Fruit fly (Drosophila melanogaster) whole organism, prepupa: ENCODE measurements around the gene CG10337.
A peak's percentile ranks its signal among the peaks of the same experiment; 100 is the strongest.

Experiments
- Blimp-1 ChIP-seq: fragments of 200-800 bp; sonication (Bioruptor generic); optimal IDR thresholded peaks from 3 replicates; lab custom pipeline; 2017; ENCODE audit warnings: missing biosample characterization, missing genetic modification characterization, mild to moderate bottlenecking, moderate library complexity, missing genetic modification reagents
- CG10631 ChIP-seq: fragments of 200-800 bp; sonication (Bioruptor generic); optimal IDR thresholded peaks from 2 replicates; lab custom pipeline; 2016; ENCODE audit warnings: missing biosample characterization, missing genetic modification characterization
- CG10669 ChIP-seq: fragments of 200-800 bp; sonication (Bioruptor generic); optimal IDR thresholded peaks from 3 replicates; lab custom pipeline; 2018; ENCODE audit warnings: missing biosample characterization, mild to moderate bottlenecking, missing genetic modification characterization, moderate library complexity
- CG11294 ChIP-seq: fragments of 200-800 bp; sonication (Bioruptor generic); IDR thresholded peaks from 2 replicates; pipeline ENCODE4 v1.3.6; 2022; ENCODE audit warnings: missing biosample characterization, missing genetic modification characterization
- CG11762 ChIP-seq: fragments of 200-800 bp; sonication (Bioruptor generic); optimal IDR thresholded peaks from 3 replicates; lab custom pipeline; 2016; ENCODE audit warnings: missing biosample characterization, missing genetic modification characterization; ENCODE audit not compliant: insufficient read depth
- CG11902 ChIP-seq: fragments of 200-800 bp; sonication (Bioruptor generic); optimal IDR thresholded peaks from 3 replicates; lab custom pipeline; 2016; ENCODE audit warnings: missing biosample characterization, missing genetic modification characterization
- CG15336 ChIP-seq: fragments of 200-800 bp; sonication (Bioruptor generic); IDR thresholded peaks from 2 replicates; pipeline ENCODE4 v1.3.6; 2022; ENCODE audit warnings: missing biosample characterization, missing genetic modification characterization
- CG1621 ChIP-seq: fragments of 200-800 bp; sonication (Bioruptor generic); optimal IDR thresholded peaks from 3 replicates; lab custom pipeline; 2018; ENCODE audit warnings: missing biosample characterization, mild to moderate bottlenecking, missing genetic modification characterization
- CG16779 ChIP-seq: fragments of 200-800 bp; sonication (Bioruptor generic); optimal IDR thresholded peaks from 3 replicates; lab custom pipeline; 2017; ENCODE audit warnings: missing biosample characterization, mild to moderate bottlenecking, missing genetic modification characterization
- CG3032 ChIP-seq: fragments of 200-800 bp; optimal IDR thresholded peaks from 2 replicates; lab custom pipeline; 2019; ENCODE audit warnings: missing biosample characterization, mild to moderate bottlenecking, missing genetic modification characterization, moderate library complexity
- CG31627 ChIP-seq: fragments of 200-800 bp; sonication (Bioruptor generic); optimal IDR thresholded peaks from 3 replicates; lab custom pipeline; 2016; ENCODE audit warnings: missing biosample characterization, missing genetic modification characterization
- CG32006 ChIP-seq: fragments of 200-800 bp; sonication (Bioruptor generic); optimal IDR thresholded peaks from 3 replicates; lab custom pipeline; 2017; ENCODE audit warnings: missing biosample characterization, mild to moderate bottlenecking, missing genetic modification characterization
- CG34406 ChIP-seq: fragments of 200-800 bp; sonication (Bioruptor generic); optimal IDR thresholded peaks from 3 replicates; lab custom pipeline; 2016; ENCODE audit warnings: missing biosample characterization, missing genetic modification characterization
- CG6163 ChIP-seq: fragments of 200-800 bp; sonication (Bioruptor generic); IDR thresholded peaks from 3 replicates; pipeline ENCODE4 v1.3.6; 2022; ENCODE audit warnings: missing biosample characterization, missing genetic modification characterization
- CG6276 ChIP-seq: fragments of 200-800 bp; sonication (Bioruptor generic); optimal IDR thresholded peaks from 2 replicates; lab custom pipeline; 2017; ENCODE audit warnings: missing biosample characterization, mild to moderate bottlenecking, missing genetic modification characterization
- CG6792 ChIP-seq: fragments of 200-800 bp; sonication (Bioruptor generic); optimal IDR thresholded peaks from 3 replicates; lab custom pipeline; 2016; ENCODE audit warnings: missing biosample characterization, missing genetic modification characterization
- CG6808 ChIP-seq: fragments of 200-800 bp; sonication (Bioruptor generic); optimal IDR thresholded peaks from 3 replicates; lab custom pipeline; 2017; ENCODE audit warnings: missing biosample characterization, missing genetic modification characterization, mild to moderate bottlenecking, moderate library complexity, missing genetic modification reagents
- CG6854 ChIP-seq: fragments of 200-800 bp; sonication (Bioruptor generic); optimal IDR thresholded peaks from 2 replicates; lab custom pipeline; 2017; ENCODE audit warnings: missing biosample characterization, mild to moderate bottlenecking, missing genetic modification characterization
- CG7368 ChIP-seq: fragments of 200-800 bp; sonication (Bioruptor generic); optimal IDR thresholded peaks from 3 replicates; lab custom pipeline; 2016; ENCODE audit warnings: missing biosample characterization, missing genetic modification characterization
- CG8319 ChIP-seq: fragments of 200-800 bp; sonication (Bioruptor generic); optimal IDR thresholded peaks from 3 replicates; lab custom pipeline; 2016; ENCODE audit warnings: missing biosample characterization, missing genetic modification characterization
- Eip75B ChIP-seq: fragments of 200-800 bp; sonication (Bioruptor generic); optimal IDR thresholded peaks from 3 replicates; lab custom pipeline; 2016; ENCODE audit warnings: missing biosample characterization, missing genetic modification characterization
- Eip78C ChIP-seq: fragments of 200-800 bp; sonication (Bioruptor generic); peaks from one replicate; lab custom pipeline; 2016; ENCODE audit warnings: missing biosample characterization, missing genetic modification characterization
- Eip93F ChIP-seq: fragments of 200-800 bp; sonication (Bioruptor generic); optimal IDR thresholded peaks from 2 replicates; lab custom pipeline; 2016; ENCODE audit warnings: missing biosample characterization, mild to moderate bottlenecking, missing genetic modification characterization
- Ets21C ChIP-seq: fragments of 200-800 bp; sonication (Bioruptor generic); optimal IDR thresholded peaks from 3 replicates; lab custom pipeline; 2016; ENCODE audit warnings: missing biosample characterization, missing genetic modification characterization
- Ets96B ChIP-seq: fragments of 200-800 bp; optimal IDR thresholded peaks from 2 replicates; lab custom pipeline; 2019; ENCODE audit warnings: missing biosample characterization, mild to moderate bottlenecking, missing genetic modification characterization, moderate library complexity
- Gug ChIP-seq: fragments of 200-800 bp; sonication (Bioruptor generic); IDR thresholded peaks from 2 replicates; pipeline ENCODE4 v1.3.6; 2022; ENCODE audit warnings: missing biosample characterization, missing genetic modification characterization
- Hr38 ChIP-seq: sonication (Bioruptor generic); optimal IDR thresholded peaks from 2 replicates; lab custom pipeline; 2016; ENCODE audit warnings: missing biosample characterization, missing genetic modification characterization
- Hr39 ChIP-seq: fragments of 200-800 bp; sonication (Bioruptor generic); optimal IDR thresholded peaks from 2 replicates; lab custom pipeline; 2016; ENCODE audit warnings: missing biosample characterization, missing genetic modification characterization
- Hr4 ChIP-seq: fragments of 200-800 bp; sonication (Bioruptor generic); optimal IDR thresholded peaks from 3 replicates; lab custom pipeline; 2016; ENCODE audit warnings: missing biosample characterization, missing genetic modification characterization
- Met ChIP-seq: fragments of 200-800 bp; sonication (Bioruptor generic); optimal IDR thresholded peaks from 3 replicates; lab custom pipeline; 2016; ENCODE audit warnings: missing biosample characterization, missing genetic modification characterization
- Smox ChIP-seq: fragments of 200-800 bp; sonication (Bioruptor generic); optimal IDR thresholded peaks from 3 replicates; lab custom pipeline; 2016; ENCODE audit warnings: missing biosample characterization, missing genetic modification characterization
- Sox102F ChIP-seq: fragments of 200-800 bp; sonication (Bioruptor generic); optimal IDR thresholded peaks from 2 replicates; lab custom pipeline; 2016; ENCODE audit warnings: missing biosample characterization, mild to moderate bottlenecking, missing genetic modification characterization
- Sox14 ChIP-seq: fragments of 200-800 bp; sonication (Bioruptor generic); optimal IDR thresholded peaks from 3 replicates; lab custom pipeline; 2016; ENCODE audit warnings: missing biosample characterization, missing genetic modification characterization
- achi ChIP-seq: fragments of 200-800 bp; sonication (Bioruptor generic); optimal IDR thresholded peaks from 3 replicates; lab custom pipeline; 2016; ENCODE audit warnings: missing biosample characterization, missing genetic modification characterization
- acj6 ChIP-seq: fragments of 200-800 bp; sonication (Bioruptor generic); optimal IDR thresholded peaks from 3 replicates; lab custom pipeline; 2016; ENCODE audit warnings: missing biosample characterization, missing genetic modification characterization
- cyc ChIP-seq: fragments of 200-800 bp; sonication (Bioruptor generic); optimal IDR thresholded peaks from 3 replicates; lab custom pipeline; 2016; ENCODE audit warnings: missing biosample characterization, missing genetic modification characterization
- dac ChIP-seq: fragments of 200-800 bp; sonication (Bioruptor generic); optimal IDR thresholded peaks from 2 replicates; lab custom pipeline; 2017; ENCODE audit warnings: missing biosample characterization, mild to moderate bottlenecking, missing genetic modification characterization
- dsx ChIP-seq: fragments of 200-800 bp; optimal IDR thresholded peaks from 3 replicates; lab custom pipeline; 2019; ENCODE audit warnings: missing biosample characterization, mild to moderate bottlenecking, missing genetic modification characterization, moderate library complexity; ENCODE audit not compliant: poor library complexity, severe bottlenecking
- eg ChIP-seq: fragments of 200-800 bp; sonication (Bioruptor generic); IDR thresholded peaks from 3 replicates; pipeline ENCODE4 v1.3.6; 2022; ENCODE audit warnings: missing biosample characterization, missing genetic modification characterization
- esn ChIP-seq: fragments of 200-800 bp; sonication (Bioruptor generic); optimal IDR thresholded peaks from 2 replicates; lab custom pipeline; 2016; ENCODE audit warnings: missing biosample characterization, mild to moderate bottlenecking, missing genetic modification characterization, moderate library complexity
- fd59A ChIP-seq: fragments of 200-800 bp; sonication (Bioruptor generic); optimal IDR thresholded peaks from 2 replicates; lab custom pipeline; 2017; ENCODE audit warnings: missing biosample characterization, mild to moderate bottlenecking, missing genetic modification characterization, missing genetic modification reagents
- fkh ChIP-seq: fragments of 200-800 bp; sonication (Bioruptor generic); optimal IDR thresholded peaks from 3 replicates; lab custom pipeline; 2017; ENCODE audit warnings: missing biosample characterization, mild to moderate bottlenecking, missing genetic modification characterization, moderate library complexity
- lz ChIP-seq: fragments of 200-800 bp; sonication (Bioruptor generic); optimal IDR thresholded peaks from 3 replicates; lab custom pipeline; 2016; ENCODE audit warnings: missing biosample characterization, missing genetic modification characterization
- pdm3 ChIP-seq: fragments of 200-800 bp; sonication (Bioruptor generic); optimal IDR thresholded peaks from 3 replicates; lab custom pipeline; 2016; ENCODE audit warnings: missing biosample characterization, missing genetic modification characterization
- salr ChIP-seq, 2 experiments: fragments of 200-800 bp; sonication (Bioruptor generic); optimal IDR thresholded peaks; 3 replicates each; lab custom pipeline; 2016 to 2018; ENCODE audit warnings: missing biosample characterization in 2 of 2, missing genetic modification characterization in 2 of 2, mild to moderate bottlenecking in 1 of 2
- spab ChIP-seq: fragments of 200-800 bp; sonication (Bioruptor generic); optimal IDR thresholded peaks from 2 replicates; lab custom pipeline; 2017; ENCODE audit warnings: missing biosample characterization, mild to moderate bottlenecking, missing genetic modification characterization, missing genetic modification reagents
- svp ChIP-seq: fragments of 200-800 bp; sonication (Bioruptor generic); peaks from one replicate; lab custom pipeline; 2016; ENCODE audit warnings: missing biosample characterization, missing genetic modification characterization
- vri ChIP-seq: fragments of 200-800 bp; sonication (Bioruptor generic); optimal IDR thresholded peaks from 3 replicates; lab custom pipeline; 2016; ENCODE audit warnings: missing biosample characterization, mild to moderate bottlenecking, missing genetic modification characterization

The CG10337 gene

dm6 chr2L:19574959-19575625 lies 28.3 kb upstream of the CG10337 start:
- TF ChIP-seq eg (GFP tag; lab: Robert Waterston, UW): peak; percentile 27; the same call in 1 of the 3 replicates
- no peak for TF ChIP-seq CG8319 (GFP tag; lab: Kevin White, UChicago)
- TF ChIP-seq Hr38 (GFP tag; lab: Kevin White, UChicago): no peak
- no peak for TF ChIP-seq achi
- no peak for TF ChIP-seq Smox (GFP tag; lab: Kevin White, UChicago)
- TF ChIP-seq fkh (GFP tag; lab: Kevin White, UChicago): peak; percentile 88
- no peak for TF ChIP-seq CG7368 (GFP tag; lab: Kevin White, UChicago)

dm6 chr2L:19574364-19574763 lies 27.6 kb upstream of the CG10337 start:
- peak; percentile 73 for TF ChIP-seq dsx
- peak; percentile 69 for TF ChIP-seq CG6276 (GFP tag; lab: Kevin White, UChicago)
- no peak for TF ChIP-seq CG1621 (tag; lab: Kevin White, UChicago)
- no peak for TF ChIP-seq CG6854 (GFP tag; lab: Kevin White, UChicago)
- TF ChIP-seq CG10631: peak; percentile 59
- TF ChIP-seq CG15336: peak; percentile 42; the same call in 1 of the 2 replicates
- peak; percentile 68 for TF ChIP-seq Ets96B
- peak; percentile 25 for TF ChIP-seq spab
- TF ChIP-seq salr (GFP tag; optimal IDR thresholded peaks at IDR 0.05; lab: Kevin White, UChicago): peak; percentile 30 to 33
- TF ChIP-seq CG11294 (GFP tag; lab: Robert Waterston, UW): no peak
- peak; percentile 35 for TF ChIP-seq fd59A (GFP tag; lab: Kevin White, UChicago)
- TF ChIP-seq achi: peak; percentile 31
- peak; percentile 30 for TF ChIP-seq esn (GFP tag; lab: Kevin White, UChicago)
- peak; percentile 39 for TF ChIP-seq Sox14 (GFP tag; lab: Kevin White, UChicago)
- TF ChIP-seq CG16779: peak; percentile 3
- peak; percentile 59 for TF ChIP-seq Met (GFP tag; lab: Kevin White, UChicago)
- TF ChIP-seq svp: peak; percentile 79
- peak; percentile 26 for TF ChIP-seq CG34406
- peak; percentile 31 for TF ChIP-seq cyc (GFP tag; lab: Kevin White, UChicago)
- TF ChIP-seq Gug (GFP tag; lab: Robert Waterston, UW): peak; percentile 47; the same call in 1 of the 2 replicates
- no peak for TF ChIP-seq CG11902 (GFP tag; lab: Kevin White, UChicago)
- TF ChIP-seq CG6808 (GFP tag; lab: Kevin White, UChicago): peak; percentile 54
- TF ChIP-seq Blimp-1 (GFP tag; lab: Kevin White, UChicago): no peak
- TF ChIP-seq acj6 (GFP tag; lab: Kevin White, UChicago): peak; percentile 49
- TF ChIP-seq Smox (GFP tag; lab: Kevin White, UChicago): peak; percentile 7
- TF ChIP-seq CG11762: peak; percentile 54
- peak; percentile 66 for TF ChIP-seq CG32006 (GFP tag; lab: Kevin White, UChicago)
- TF ChIP-seq fkh (GFP tag; lab: Kevin White, UChicago): no peak
- TF ChIP-seq CG3032: peak; percentile 55
- peak; percentile 62 for TF ChIP-seq CG6163 (GFP tag; lab: Robert Waterston, UW)
- peak; percentile 20 for TF ChIP-seq Hr39 (GFP tag; lab: Kevin White, UChicago)
- peak; percentile 53 for TF ChIP-seq eg (GFP tag; lab: Robert Waterston, UW)
- TF ChIP-seq CG31627 (GFP tag; lab: Kevin White, UChicago): peak; percentile 34
- TF ChIP-seq CG6792 (GFP tag; lab: Kevin White, UChicago): no peak
- TF ChIP-seq Sox102F (GFP tag; lab: Kevin White, UChicago): peak; percentile 24
- peak; percentile 8 for TF ChIP-seq lz (GFP tag; lab: Kevin White, UChicago)
- TF ChIP-seq Eip78C (GFP tag; lab: Kevin White, UChicago): peak; percentile 89
- peak; percentile 27 for TF ChIP-seq dac (GFP tag; lab: Kevin White, UChicago)
- no peak for TF ChIP-seq vri (GFP tag; lab: Kevin White, UChicago)
- no peak for TF ChIP-seq Eip93F
- no peak for TF ChIP-seq CG8319 (GFP tag; lab: Kevin White, UChicago)
- peak; percentile 70 for TF ChIP-seq CG10669
- peak; percentile 37 for TF ChIP-seq pdm3
- peak; percentile 57 for TF ChIP-seq Hr4
- peak; percentile 59 for TF ChIP-seq Eip75B (GFP tag; lab: Kevin White, UChicago)
- peak; percentile 13 for TF ChIP-seq Ets21C (GFP tag; lab: Kevin White, UChicago)
